Fruit fly (Drosophila melanogaster): Measurements from ENCODE around the gene tzn.

Gene tzn

dm6 chr3L:20848572-20848971 is 50.1 kb downstream of the tzn start (continued):
- TF ChIP-seq Ets65A (GFP tag) (peak; percentile 79), CG7928 (GFP tag; optimal IDR thresholded peaks at IDR 0.05) (no peak), CG12744 (GFP tag; optimal IDR thresholded peaks at IDR 0.05) (no peak), GATAe (GFP tag; conservative IDR thresholded peaks at IDR 0.05) (0 out of 2 replicates have a peak, but pooled peaks have one; percentile 12), sens (GFP tag) (peak; percentile 44)
